Worm (Caenorhabditis elegans): ENCODE measurements around the gene irld-42.
"Not testable (repeated sequence)": the region's sequence is repeated elsewhere in the genome, so short reads cannot be mapped to it uniquely, and the experiment has no call there.

DNA sequence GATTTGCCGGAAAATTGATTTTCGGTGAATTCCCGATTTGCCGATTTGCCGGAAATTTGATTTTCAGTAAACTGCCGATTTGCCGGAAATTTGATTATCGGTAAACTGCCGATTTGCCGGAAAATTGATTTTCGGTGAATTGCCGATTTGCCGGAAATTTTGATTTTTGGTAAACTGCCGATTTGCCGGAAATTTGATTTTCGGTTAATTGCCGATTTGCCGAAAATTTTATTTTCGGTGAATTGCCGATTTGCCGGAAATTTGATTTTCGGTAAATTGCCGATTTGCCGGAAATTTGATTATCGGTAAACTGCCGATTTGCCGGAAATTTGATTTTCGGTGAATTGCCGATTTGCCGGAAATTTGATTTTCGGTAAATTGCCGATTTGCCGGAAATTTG, 44.2 kb downstream of the irld-42 start:
- TF ChIP-seq ref-1 (GFP tag; conservative IDR thresholded peaks at IDR 0.05); ztf-29 (GFP tag; IDR thresholded peaks at IDR 0.05); flt-1 (GFP tag; IDR thresholded peaks at IDR 0.05): not testable (repeated sequence)
